Fruit fly (Drosophila melanogaster) whole organism, prepupa: ENCODE measurements around the gene CG6569.
A peak's percentile ranks its signal among the peaks of the same experiment; 100 is the strongest.

Source experiments
- Blimp-1 ChIP-seq: fragments of 200-800 bp; sonication (Bioruptor generic); optimal IDR thresholded peaks from 3 replicates; lab custom pipeline; 2017; ENCODE audit warnings: missing biosample characterization, missing genetic modification characterization, mild to moderate bottlenecking, moderate library complexity, missing genetic modification reagents
- CG10631 ChIP-seq: fragments of 200-800 bp; sonication (Bioruptor generic); optimal IDR thresholded peaks from 2 replicates; lab custom pipeline; 2016; ENCODE audit warnings: missing biosample characterization, missing genetic modification characterization
- CG10669 ChIP-seq: fragments of 200-800 bp; sonication (Bioruptor generic); optimal IDR thresholded peaks from 3 replicates; lab custom pipeline; 2018; ENCODE audit warnings: missing biosample characterization, mild to moderate bottlenecking, missing genetic modification characterization, moderate library complexity
- CG11294 ChIP-seq: fragments of 200-800 bp; sonication (Bioruptor generic); IDR thresholded peaks from 2 replicates; pipeline ENCODE4 v1.3.6; 2022; ENCODE audit warnings: missing biosample characterization, missing genetic modification characterization
- CG11762 ChIP-seq: fragments of 200-800 bp; sonication (Bioruptor generic); optimal IDR thresholded peaks from 3 replicates; lab custom pipeline; 2016; ENCODE audit warnings: missing biosample characterization, missing genetic modification characterization; ENCODE audit not compliant: insufficient read depth
- CG11902 ChIP-seq: fragments of 200-800 bp; sonication (Bioruptor generic); optimal IDR thresholded peaks from 3 replicates; lab custom pipeline; 2016; ENCODE audit warnings: missing biosample characterization, missing genetic modification characterization
- CG15336 ChIP-seq: fragments of 200-800 bp; sonication (Bioruptor generic); IDR thresholded peaks from 2 replicates; pipeline ENCODE4 v1.3.6; 2022; ENCODE audit warnings: missing biosample characterization, missing genetic modification characterization
- CG1621 ChIP-seq: fragments of 200-800 bp; sonication (Bioruptor generic); optimal IDR thresholded peaks from 3 replicates; lab custom pipeline; 2018; ENCODE audit warnings: missing biosample characterization, mild to moderate bottlenecking, missing genetic modification characterization
- CG16779 ChIP-seq: fragments of 200-800 bp; sonication (Bioruptor generic); optimal IDR thresholded peaks from 3 replicates; lab custom pipeline; 2017; ENCODE audit warnings: missing biosample characterization, mild to moderate bottlenecking, missing genetic modification characterization
- CG3032 ChIP-seq: fragments of 200-800 bp; optimal IDR thresholded peaks from 2 replicates; lab custom pipeline; 2019; ENCODE audit warnings: missing biosample characterization, mild to moderate bottlenecking, missing genetic modification characterization, moderate library complexity
- CG31627 ChIP-seq: fragments of 200-800 bp; sonication (Bioruptor generic); optimal IDR thresholded peaks from 3 replicates; lab custom pipeline; 2016; ENCODE audit warnings: missing biosample characterization, missing genetic modification characterization
- CG34406 ChIP-seq: fragments of 200-800 bp; sonication (Bioruptor generic); optimal IDR thresholded peaks from 3 replicates; lab custom pipeline; 2016; ENCODE audit warnings: missing biosample characterization, missing genetic modification characterization
- CG3919 ChIP-seq: fragments of 200-800 bp; sonication (Bioruptor generic); optimal IDR thresholded peaks from 3 replicates; lab custom pipeline; 2016; ENCODE audit warnings: missing biosample characterization, missing genetic modification characterization
- CG4318 ChIP-seq: fragments of 200-800 bp; sonication (Bioruptor generic); optimal IDR thresholded peaks from 3 replicates; lab custom pipeline; 2017; ENCODE audit warnings: missing biosample characterization, mild to moderate bottlenecking, missing genetic modification characterization
- CG6163 ChIP-seq: fragments of 200-800 bp; sonication (Bioruptor generic); IDR thresholded peaks from 3 replicates; pipeline ENCODE4 v1.3.6; 2022; ENCODE audit warnings: missing biosample characterization, missing genetic modification characterization
- CG6276 ChIP-seq: fragments of 200-800 bp; sonication (Bioruptor generic); optimal IDR thresholded peaks from 2 replicates; lab custom pipeline; 2017; ENCODE audit warnings: missing biosample characterization, mild to moderate bottlenecking, missing genetic modification characterization
- CG6792 ChIP-seq: fragments of 200-800 bp; sonication (Bioruptor generic); optimal IDR thresholded peaks from 3 replicates; lab custom pipeline; 2016; ENCODE audit warnings: missing biosample characterization, missing genetic modification characterization
- CG6854 ChIP-seq: fragments of 200-800 bp; sonication (Bioruptor generic); optimal IDR thresholded peaks from 2 replicates; lab custom pipeline; 2017; ENCODE audit warnings: missing biosample characterization, mild to moderate bottlenecking, missing genetic modification characterization
- CG7368 ChIP-seq: fragments of 200-800 bp; sonication (Bioruptor generic); optimal IDR thresholded peaks from 3 replicates; lab custom pipeline; 2016; ENCODE audit warnings: missing biosample characterization, missing genetic modification characterization
- CG8119 ChIP-seq: fragments of 200-800 bp; sonication (Bioruptor generic); IDR thresholded peaks from 3 replicates; pipeline ENCODE4 v1.3.6; 2022; ENCODE audit warnings: missing biosample characterization, missing genetic modification characterization
- CG8319 ChIP-seq: fragments of 200-800 bp; sonication (Bioruptor generic); optimal IDR thresholded peaks from 3 replicates; lab custom pipeline; 2016; ENCODE audit warnings: missing biosample characterization, missing genetic modification characterization
- CG8632 ChIP-seq: fragments of 200-800 bp; sonication (Bioruptor generic); optimal IDR thresholded peaks from 3 replicates; lab custom pipeline; 2016; ENCODE audit warnings: missing biosample characterization, missing genetic modification characterization
- CG9139 ChIP-seq: fragments of 200-800 bp; sonication (Bioruptor generic); optimal IDR thresholded peaks from 3 replicates; lab custom pipeline; 2017; ENCODE audit warnings: missing biosample characterization, mild to moderate bottlenecking, missing genetic modification characterization
- Eip75B ChIP-seq: fragments of 200-800 bp; sonication (Bioruptor generic); optimal IDR thresholded peaks from 3 replicates; lab custom pipeline; 2016; ENCODE audit warnings: missing biosample characterization, missing genetic modification characterization
- Eip78C ChIP-seq: fragments of 200-800 bp; sonication (Bioruptor generic); peaks from one replicate; lab custom pipeline; 2016; ENCODE audit warnings: missing biosample characterization, missing genetic modification characterization
- Eip93F ChIP-seq: fragments of 200-800 bp; sonication (Bioruptor generic); optimal IDR thresholded peaks from 2 replicates; lab custom pipeline; 2016; ENCODE audit warnings: missing biosample characterization, mild to moderate bottlenecking, missing genetic modification characterization
- Ets21C ChIP-seq: fragments of 200-800 bp; sonication (Bioruptor generic); optimal IDR thresholded peaks from 3 replicates; lab custom pipeline; 2016; ENCODE audit warnings: missing biosample characterization, missing genetic modification characterization
- Gug ChIP-seq: fragments of 200-800 bp; sonication (Bioruptor generic); IDR thresholded peaks from 2 replicates; pipeline ENCODE4 v1.3.6; 2022; ENCODE audit warnings: missing biosample characterization, missing genetic modification characterization
- Hr38 ChIP-seq: sonication (Bioruptor generic); optimal IDR thresholded peaks from 2 replicates; lab custom pipeline; 2016; ENCODE audit warnings: missing biosample characterization, missing genetic modification characterization
- Hr39 ChIP-seq: fragments of 200-800 bp; sonication (Bioruptor generic); optimal IDR thresholded peaks from 2 replicates; lab custom pipeline; 2016; ENCODE audit warnings: missing biosample characterization, missing genetic modification characterization
- Hr4 ChIP-seq: fragments of 200-800 bp; sonication (Bioruptor generic); optimal IDR thresholded peaks from 3 replicates; lab custom pipeline; 2016; ENCODE audit warnings: missing biosample characterization, missing genetic modification characterization
- Lpt ChIP-seq: fragments of 200-800 bp; sonication (Bioruptor generic); optimal IDR thresholded peaks from 3 replicates; lab custom pipeline; 2016; ENCODE audit warnings: missing biosample characterization, missing genetic modification characterization
- Met ChIP-seq: fragments of 200-800 bp; sonication (Bioruptor generic); optimal IDR thresholded peaks from 3 replicates; lab custom pipeline; 2016; ENCODE audit warnings: missing biosample characterization, missing genetic modification characterization
- OdsH ChIP-seq: fragments of 200-800 bp; sonication (Bioruptor generic); optimal IDR thresholded peaks from 3 replicates; lab custom pipeline; 2016; ENCODE audit warnings: missing biosample characterization, missing genetic modification characterization
- Smox ChIP-seq: fragments of 200-800 bp; sonication (Bioruptor generic); optimal IDR thresholded peaks from 3 replicates; lab custom pipeline; 2016; ENCODE audit warnings: missing biosample characterization, missing genetic modification characterization
- Sox102F ChIP-seq: fragments of 200-800 bp; sonication (Bioruptor generic); optimal IDR thresholded peaks from 2 replicates; lab custom pipeline; 2016; ENCODE audit warnings: missing biosample characterization, mild to moderate bottlenecking, missing genetic modification characterization
- Sox15 ChIP-seq: fragments of 200-800 bp; sonication (Bioruptor generic); optimal IDR thresholded peaks from 3 replicates; lab custom pipeline; 2016; ENCODE audit warnings: missing biosample characterization, missing genetic modification characterization
- achi ChIP-seq: fragments of 200-800 bp; sonication (Bioruptor generic); optimal IDR thresholded peaks from 3 replicates; lab custom pipeline; 2016; ENCODE audit warnings: missing biosample characterization, missing genetic modification characterization
- acj6 ChIP-seq: fragments of 200-800 bp; sonication (Bioruptor generic); optimal IDR thresholded peaks from 3 replicates; lab custom pipeline; 2016; ENCODE audit warnings: missing biosample characterization, missing genetic modification characterization
- cyc ChIP-seq: fragments of 200-800 bp; sonication (Bioruptor generic); optimal IDR thresholded peaks from 3 replicates; lab custom pipeline; 2016; ENCODE audit warnings: missing biosample characterization, missing genetic modification characterization
- dac ChIP-seq: fragments of 200-800 bp; sonication (Bioruptor generic); optimal IDR thresholded peaks from 2 replicates; lab custom pipeline; 2017; ENCODE audit warnings: missing biosample characterization, mild to moderate bottlenecking, missing genetic modification characterization
- dsx ChIP-seq: fragments of 200-800 bp; optimal IDR thresholded peaks from 3 replicates; lab custom pipeline; 2019; ENCODE audit warnings: missing biosample characterization, mild to moderate bottlenecking, missing genetic modification characterization, moderate library complexity; ENCODE audit not compliant: poor library complexity, severe bottlenecking
- eg ChIP-seq: fragments of 200-800 bp; sonication (Bioruptor generic); IDR thresholded peaks from 3 replicates; pipeline ENCODE4 v1.3.6; 2022; ENCODE audit warnings: missing biosample characterization, missing genetic modification characterization
- fd59A ChIP-seq: fragments of 200-800 bp; sonication (Bioruptor generic); optimal IDR thresholded peaks from 2 replicates; lab custom pipeline; 2017; ENCODE audit warnings: missing biosample characterization, mild to moderate bottlenecking, missing genetic modification characterization, missing genetic modification reagents
- fd85E ChIP-seq: fragments of 200-800 bp; sonication (Bioruptor generic); optimal IDR thresholded peaks from 3 replicates; lab custom pipeline; 2016; ENCODE audit warnings: missing biosample characterization, missing genetic modification characterization
- fkh ChIP-seq: fragments of 200-800 bp; sonication (Bioruptor generic); optimal IDR thresholded peaks from 3 replicates; lab custom pipeline; 2017; ENCODE audit warnings: missing biosample characterization, mild to moderate bottlenecking, missing genetic modification characterization, moderate library complexity
- lz ChIP-seq: fragments of 200-800 bp; sonication (Bioruptor generic); optimal IDR thresholded peaks from 3 replicates; lab custom pipeline; 2016; ENCODE audit warnings: missing biosample characterization, missing genetic modification characterization
- net ChIP-seq: fragments of 200-800 bp; sonication (Bioruptor generic); optimal IDR thresholded peaks from 3 replicates; lab custom pipeline; 2016; ENCODE audit warnings: missing biosample characterization, missing genetic modification characterization
- spab ChIP-seq: fragments of 200-800 bp; sonication (Bioruptor generic); optimal IDR thresholded peaks from 2 replicates; lab custom pipeline; 2017; ENCODE audit warnings: missing biosample characterization, mild to moderate bottlenecking, missing genetic modification characterization, missing genetic modification reagents
- ss ChIP-seq, 2 experiments: fragments of 200-800 bp; sonication (Bioruptor generic); optimal IDR thresholded peaks; 2 replicates in 1 of 2; 3 replicates in 1 of 2; lab custom pipeline; 2017 to 2018; ENCODE audit warnings: mild to moderate bottlenecking in 2 of 2, missing biosample characterization in 2 of 2, missing genetic modification characterization in 2 of 2, moderate library complexity in 1 of 2
- svp ChIP-seq: fragments of 200-800 bp; sonication (Bioruptor generic); peaks from one replicate; lab custom pipeline; 2016; ENCODE audit warnings: missing biosample characterization, missing genetic modification characterization
- topi ChIP-seq: fragments of 200-800 bp; sonication (Bioruptor generic); optimal IDR thresholded peaks from 3 replicates; lab custom pipeline; 2016; ENCODE audit warnings: missing biosample characterization, missing genetic modification characterization
- vri ChIP-seq: fragments of 200-800 bp; sonication (Bioruptor generic); optimal IDR thresholded peaks from 3 replicates; lab custom pipeline; 2016; ENCODE audit warnings: missing biosample characterization, mild to moderate bottlenecking, missing genetic modification characterization

CG6569 gene

dm6 chr3R:21849988-21850460, 17.7 kb downstream of the CG6569 start:
- no peak for TF ChIP-seq CG11762 (GFP tag; lab: Kevin White, UChicago)
- peak; percentile 7 for TF ChIP-seq CG6276 (GFP tag; lab: Kevin White, UChicago)
- peak; percentile 13 for TF ChIP-seq Met (GFP tag; lab: Kevin White, UChicago)
- TF ChIP-seq CG15336 (GFP tag; lab: Robert Waterston, UW): peak; percentile 53
- peak; percentile 32 for TF ChIP-seq fkh (GFP tag; lab: Kevin White, UChicago)
- peak; percentile 28 for TF ChIP-seq OdsH
- TF ChIP-seq cyc (GFP tag; lab: Kevin White, UChicago): no peak
- peak; percentile 9 for TF ChIP-seq dac (GFP tag; lab: Kevin White, UChicago)
- peak; percentile 13 for TF ChIP-seq CG4318 (GFP tag; lab: Kevin White, UChicago)
- no peak for TF ChIP-seq Ets21C (GFP tag; lab: Kevin White, UChicago)
- TF ChIP-seq CG9139 (GFP tag; lab: Kevin White, UChicago): no peak
- no peak for TF ChIP-seq CG3919 (GFP tag; lab: Kevin White, UChicago)
- TF ChIP-seq Eip78C: peak; percentile 74
- no peak for TF ChIP-seq CG7368
- peak; percentile 5 for TF ChIP-seq Hr39 (GFP tag; lab: Kevin White, UChicago)
- no peak for TF ChIP-seq CG8632
- peak; percentile 35 for TF ChIP-seq Eip75B (GFP tag; lab: Kevin White, UChicago)
- TF ChIP-seq acj6 (GFP tag; lab: Kevin White, UChicago): no peak
- no peak for TF ChIP-seq CG16779
- TF ChIP-seq CG6854 (GFP tag; lab: Kevin White, UChicago): no peak
- no peak for TF ChIP-seq dsx (GFP tag; lab: Kevin White, UChicago)
- TF ChIP-seq Eip93F (GFP tag; lab: Kevin White, UChicago): no peak
- peak; percentile 37 for TF ChIP-seq lz (GFP tag; lab: Kevin White, UChicago)
- peak; percentile 65 for TF ChIP-seq Hr4 (GFP tag; lab: Kevin White, UChicago)
- peak; percentile 1 for TF ChIP-seq spab (GFP tag; lab: Kevin White, UChicago)
- TF ChIP-seq Sox102F (GFP tag; lab: Kevin White, UChicago): no peak
- TF ChIP-seq fd85E (GFP tag; lab: Kevin White, UChicago): no peak
- no peak for TF ChIP-seq fd59A (GFP tag; lab: Kevin White, UChicago)
- no peak for TF ChIP-seq Hr38 (GFP tag; lab: Kevin White, UChicago)
- no peak for TF ChIP-seq vri (GFP tag; lab: Kevin White, UChicago)
- TF ChIP-seq Lpt (GFP tag; lab: Kevin White, UChicago): no peak
- TF ChIP-seq CG11294 (GFP tag; lab: Robert Waterston, UW): peak; percentile 51; the same call in 1 of the 2 replicates
- TF ChIP-seq CG11902: no peak
- peak; percentile 15 for TF ChIP-seq net (GFP tag; lab: Kevin White, UChicago)
- no peak for TF ChIP-seq Blimp-1
- TF ChIP-seq CG10631 (GFP tag; lab: Kevin White, UChicago): peak; percentile 41
- TF ChIP-seq Smox (GFP tag; lab: Kevin White, UChicago): no peak
- peak; percentile 64 for TF ChIP-seq CG8119 (GFP tag; lab: Robert Waterston, UW)
- peak; percentile 56 for TF ChIP-seq achi (GFP tag; lab: Kevin White, UChicago)
- TF ChIP-seq CG6163: 0 out of 3 replicates have a peak, but pooled peaks have one; percentile 45
- TF ChIP-seq CG6792 (GFP tag; lab: Kevin White, UChicago): peak; percentile 11
- peak; percentile 71 for TF ChIP-seq svp (GFP tag; lab: Kevin White, UChicago)
- TF ChIP-seq CG31627 (GFP tag; lab: Kevin White, UChicago): peak; percentile 36
- TF ChIP-seq topi (GFP tag; lab: Kevin White, UChicago): peak; percentile 10
- TF ChIP-seq CG8319 (GFP tag; lab: Kevin White, UChicago): no peak
- TF ChIP-seq Gug: 0 out of 2 replicates have a peak, but pooled peaks have one; percentile 48
- no peak for TF ChIP-seq CG1621 (tag; lab: Kevin White, UChicago)
- TF ChIP-seq ss (GFP tag; optimal IDR thresholded peaks at IDR 0.05; lab: Kevin White, UChicago): no peak
- peak; percentile 9 for TF ChIP-seq CG3032 (tag; lab: Kevin White, UChicago)
- no peak for TF ChIP-seq Sox15 (GFP tag; lab: Kevin White, UChicago)
- TF ChIP-seq eg (GFP tag; lab: Robert Waterston, UW): peak; percentile 60
- no peak for TF ChIP-seq CG34406 (GFP tag; lab: Kevin White, UChicago)
- TF ChIP-seq CG10669 (GFP tag; lab: Kevin White, UChicago): no peak
